Worm (Caenorhabditis elegans): Measurements from ENCODE around the gene pho-12.

DNA sequence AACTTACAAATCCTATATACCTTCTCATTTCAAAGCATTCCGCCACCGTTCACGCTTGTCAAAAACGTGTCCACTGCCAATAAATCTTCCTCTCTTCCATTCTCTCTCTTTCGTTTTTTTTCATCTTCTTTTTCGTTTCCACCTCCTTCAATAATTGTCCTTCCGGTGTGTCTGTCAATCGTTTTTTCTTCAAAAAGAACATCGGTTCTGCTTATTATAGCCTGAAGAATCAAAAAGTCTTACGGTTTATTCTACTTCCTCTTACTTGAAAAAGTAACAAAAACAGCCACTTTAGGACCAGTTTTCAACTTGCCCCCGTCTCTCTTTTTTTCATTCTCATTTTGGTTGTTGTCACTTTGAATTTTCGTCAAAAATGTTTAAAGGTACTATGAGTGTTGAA is 11.4 kb downstream of the pho-12 start:
- TF ChIP-seq ama-1 (optimal IDR thresholded peaks at IDR 0.05): no peak
- no peak for TF ChIP-seq tbx-11 (GFP tag; IDR thresholded peaks at IDR 0.05)
- TF ChIP-seq hmg-4 (GFP tag; optimal IDR thresholded peaks at IDR 0.05): no peak
- no peak for TF ChIP-seq aly-1 (tag; optimal IDR thresholded peaks at IDR 0.05)
- TF ChIP-seq hnd-1 (tag; optimal IDR thresholded peaks at IDR 0.05): no peak
- TF ChIP-seq pes-1 (GFP tag; IDR thresholded peaks at IDR 0.05): no peak
- no peak for TF ChIP-seq ceh-13 (GFP tag; optimal IDR thresholded peaks at IDR 0.05)
- no peak for TF ChIP-seq ceh-36 (tag; optimal IDR thresholded peaks at IDR 0.05)
- no peak for TF ChIP-seq B0310.2 (tag; optimal IDR thresholded peaks at IDR 0.05)
- TF ChIP-seq flt-1 (GFP tag; IDR thresholded peaks at IDR 0.05): no peak
- TF ChIP-seq sea-1 (GFP tag; conservative IDR thresholded peaks at IDR 0.05): no peak
- TF ChIP-seq ets-7 (tag; optimal IDR thresholded peaks at IDR 0.05): no peak
- no peak for TF ChIP-seq scrt-1 (GFP tag; IDR thresholded peaks at IDR 0.05)
- no peak for TF ChIP-seq hmbx-1 (tag; optimal IDR thresholded peaks at IDR 0.05)

All from whole organism, early embryonic.